Worm (Caenorhabditis elegans): Measurements from ENCODE around the gene unc-25.

DNA sequence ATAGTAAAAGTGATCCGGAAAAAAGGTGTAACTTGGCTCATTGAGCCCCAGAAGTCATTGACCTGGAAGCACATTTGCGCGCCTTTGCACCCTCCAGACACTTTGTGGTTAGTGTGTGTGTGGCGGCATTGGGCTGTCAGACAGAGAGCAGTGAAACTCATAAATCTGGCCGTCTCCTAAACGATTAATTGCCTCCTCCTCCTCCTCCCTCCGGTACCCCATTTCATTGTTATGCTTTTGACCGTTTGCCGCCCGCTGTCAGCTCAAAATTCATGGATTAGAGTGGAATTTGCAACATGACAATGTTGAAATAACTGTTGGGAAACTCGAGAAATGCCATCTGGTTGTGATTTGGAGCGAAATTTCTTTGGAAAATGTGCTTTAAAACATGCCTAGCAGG lies 38.4 kb upstream of the unc-25 start:
- TF ChIP-seq skn-1 (tag; optimal IDR thresholded peaks at IDR 0.05) (no peak), elt-3 (tag; optimal IDR thresholded peaks at IDR 0.05) (no peak), ztf-11 (tag; optimal IDR thresholded peaks at IDR 0.05) (no peak), unc-30 (tag; optimal IDR thresholded peaks at IDR 0.05) (no peak)
